Worm (Caenorhabditis elegans): ENCODE results near the gene qdpr-1.

ce11 chrIII:13405504-13405903 is 11.8 kb downstream of the qdpr-1 start, which contains the start of gene nas-1:
- TF ChIP-seq blmp-1 (tag; optimal IDR thresholded peaks at IDR 0.05; ENCODE audit: insufficient read depth): no peak
- TF ChIP-seq dmd-4 (tag; optimal IDR thresholded peaks at IDR 0.05): no peak
- no peak for TF ChIP-seq egl-27 (tag; optimal IDR thresholded peaks at IDR 0.05)
- no peak for TF ChIP-seq fos-1 (tag; optimal IDR thresholded peaks at IDR 0.05)
- TF ChIP-seq ztf-4 (tag; optimal IDR thresholded peaks at IDR 0.05): no peak
